Worm (Caenorhabditis elegans): Measurements from ENCODE around the gene srr-4.

ce11 chrV:5033099-5033498, 14.1 kb downstream of the srr-4 start, which contains the start of gene K11D12.13:
- no peak for TF ChIP-seq snpc-4 (tag; optimal IDR thresholded peaks at IDR 0.05)
- no peak for TF ChIP-seq pqm-1 (tag; optimal IDR thresholded peaks at IDR 0.05)
- TF ChIP-seq skn-1 (tag; optimal IDR thresholded peaks at IDR 0.05): no peak
- no peak for TF ChIP-seq aly-2 (tag; optimal IDR thresholded peaks at IDR 0.05)
- TF ChIP-seq pha-4 (tag; optimal IDR thresholded peaks at IDR 0.05): no peak
- TF ChIP-seq unc-62 (GFP tag; optimal IDR thresholded peaks at IDR 0.05): no peak
- no peak for TF ChIP-seq ceh-9 (tag; optimal IDR thresholded peaks at IDR 0.05)
- TF ChIP-seq egl-27 (tag; optimal IDR thresholded peaks at IDR 0.05): no peak
